Worm (Caenorhabditis elegans) whole organism, late embryonic: ENCODE data around the gene rab-21.

Source experiments
- C08G9.2 ChIP-seq: sonication (generic microtip); optimal IDR thresholded peaks from 2 replicates; lab custom pipeline; 2016; ENCODE audit warnings: mild to moderate bottlenecking, missing genetic modification characterization, moderate library complexity, missing compliant biosample characterization
- K09A11.1 ChIP-seq: sonication (generic microtip); optimal IDR thresholded peaks from 2 replicates; lab custom pipeline; 2017; ENCODE audit warnings: antibody characterized with exemption, mild to moderate bottlenecking, missing genetic modification characterization, missing compliant biosample characterization; ENCODE audit not compliant: insufficient read depth
- Y22D7AL.16 ChIP-seq: sonication (generic microtip); optimal IDR thresholded peaks from 2 replicates; lab custom pipeline; 2016; ENCODE audit warnings: missing genetic modification characterization, missing compliant biosample characterization
- ahr-1 ChIP-seq: sonication (generic microtip); optimal IDR thresholded peaks from 2 replicates; lab custom pipeline; 2016; ENCODE audit warnings: missing genetic modification characterization, missing compliant biosample characterization
- ceh-19 ChIP-seq: fragments of 200-800 bp; sonication (Bioruptor generic); optimal IDR thresholded peaks from 2 replicates; lab custom pipeline; 2018; ENCODE audit warnings: mild to moderate bottlenecking, missing genetic modification characterization, missing compliant biosample characterization
- ceh-22 ChIP-seq: sonication (generic microtip); optimal IDR thresholded peaks from 2 replicates; lab custom pipeline; 2017; ENCODE audit warnings: missing biosample characterization, missing genetic modification characterization
- ceh-31 ChIP-seq: sonication (generic microtip); optimal IDR thresholded peaks from 2 replicates; lab custom pipeline; 2016; ENCODE audit warnings: missing genetic modification characterization, missing compliant biosample characterization
- ceh-34 ChIP-seq: sonication (generic microtip); optimal IDR thresholded peaks from 2 replicates; lab custom pipeline; 2016; ENCODE audit warnings: mild to moderate bottlenecking, missing genetic modification characterization, missing compliant biosample characterization
- ceh-9 ChIP-seq: sonication (generic microtip); optimal IDR thresholded peaks from 2 replicates; lab custom pipeline; 2016; ENCODE audit warnings: mild to moderate bottlenecking, missing genetic modification characterization, inconsistent platforms, missing compliant biosample characterization
- dmd-4 ChIP-seq: sonication (generic microtip); optimal IDR thresholded peaks from 2 replicates; lab custom pipeline; 2016; ENCODE audit warnings: borderline replicate concordance, missing genetic modification characterization, missing compliant biosample characterization
- dve-1 ChIP-seq: sonication (generic microtip); optimal IDR thresholded peaks from 2 replicates; lab custom pipeline; 2017; ENCODE audit warnings: antibody characterized with exemption, mild to moderate bottlenecking, missing genetic modification characterization, missing compliant biosample characterization
- elt-2 ChIP-seq: sonication (generic microtip); optimal IDR thresholded peaks from 2 replicates; lab custom pipeline; 2016; ENCODE audit warnings: missing genetic modification reagents, missing genetic modification characterization, missing compliant biosample characterization
- elt-4 ChIP-seq: sonication (generic microtip); optimal IDR thresholded peaks from 2 replicates; lab custom pipeline; 2016; ENCODE audit warnings: missing genetic modification characterization, missing compliant biosample characterization
- ets-4 ChIP-seq: sonication (generic microtip); optimal IDR thresholded peaks from 2 replicates; lab custom pipeline; 2016; ENCODE audit warnings: missing genetic modification characterization, missing compliant biosample characterization
- gmeb-2 ChIP-seq: sonication (generic microtip); optimal IDR thresholded peaks from 2 replicates; lab custom pipeline; 2016; ENCODE audit warnings: missing genetic modification characterization, inconsistent platforms, missing compliant biosample characterization
- hlh-13 ChIP-seq: fragments of 200-800 bp; sonication (Bioruptor generic); optimal IDR thresholded peaks from 2 replicates; lab custom pipeline; 2018; ENCODE audit warnings: mild to moderate bottlenecking, missing genetic modification characterization, missing compliant biosample characterization
- hlh-15 ChIP-seq: sonication (generic microtip); optimal IDR thresholded peaks from 2 replicates; lab custom pipeline; 2016; ENCODE audit warnings: missing genetic modification characterization, missing compliant biosample characterization
- hlh-6 ChIP-seq: sonication (generic microtip); optimal IDR thresholded peaks from 2 replicates; lab custom pipeline; 2016; ENCODE audit warnings: missing genotype, missing genetic modification characterization, missing compliant biosample characterization
- hlh-8 ChIP-seq: sonication (generic microtip); optimal IDR thresholded peaks from 2 replicates; lab custom pipeline; 2016; ENCODE audit warnings: missing genotype, missing genetic modification characterization, missing compliant biosample characterization
- madf-2 ChIP-seq: sonication (generic microtip); optimal IDR thresholded peaks from 2 replicates; lab custom pipeline; 2017; ENCODE audit warnings: missing genetic modification characterization, missing compliant biosample characterization
- mec-3 ChIP-seq: sonication (generic microtip); optimal IDR thresholded peaks from 2 replicates; lab custom pipeline; 2016; ENCODE audit warnings: borderline replicate concordance, missing genetic modification characterization, missing compliant biosample characterization
- nfya-1 ChIP-seq: sonication (generic microtip); optimal IDR thresholded peaks from 2 replicates; lab custom pipeline; 2017; ENCODE audit warnings: missing genetic modification characterization, mild to moderate bottlenecking, missing compliant biosample characterization, antibody characterized with exemption, moderate library complexity
- nhr-11 ChIP-seq: fragments of 150-350 bp; optimal IDR thresholded peaks from 2 replicates; lab custom pipeline; 2014; ENCODE audit warnings: missing biosample characterization, missing genetic modification characterization
- nhr-232 ChIP-seq: sonication (generic microtip); optimal IDR thresholded peaks from 2 replicates; lab custom pipeline; 2016; ENCODE audit warnings: missing genetic modification characterization, missing compliant biosample characterization
- odd-2 ChIP-seq: sonication (generic microtip); optimal IDR thresholded peaks from 2 replicates; lab custom pipeline; 2017; ENCODE audit warnings: antibody characterized with exemption, mild to moderate bottlenecking, missing genetic modification characterization, missing compliant biosample characterization
- pag-3 ChIP-seq: sonication (generic microtip); optimal IDR thresholded peaks from 2 replicates; lab custom pipeline; 2016; ENCODE audit warnings: missing compliant biosample characterization, missing genetic modification characterization, borderline replicate concordance
- pax-1 ChIP-seq: fragments of 150-350 bp; optimal IDR thresholded peaks from 2 replicates; lab custom pipeline; 2014; ENCODE audit warnings: missing biosample characterization, missing genetic modification characterization
- pha-2 ChIP-seq: sonication (generic microtip); optimal IDR thresholded peaks from 2 replicates; lab custom pipeline; 2017; ENCODE audit warnings: mild to moderate bottlenecking, missing genetic modification characterization, missing compliant biosample characterization
- pha-4 ChIP-seq: fragments of 150-350 bp; optimal IDR thresholded peaks from 2 replicates; lab custom pipeline; 2018; ENCODE audit warnings: missing biosample characterization, missing genetic modification reagents, missing genetic modification characterization
- pqm-1 ChIP-seq: sonication (generic microtip); optimal IDR thresholded peaks from 2 replicates; lab custom pipeline; 2016; ENCODE audit warnings: missing genetic modification characterization, missing compliant biosample characterization
- ref-2 ChIP-seq: sonication (generic microtip); optimal IDR thresholded peaks from 2 replicates; lab custom pipeline; 2016; ENCODE audit warnings: missing genetic modification characterization, missing compliant biosample characterization
- sox-2 ChIP-seq: fragments of 200-800 bp; sonication (Bioruptor generic); IDR thresholded peaks from 2 replicates; pipeline ENCODE4 v1.3.6; 2022; ENCODE audit warnings: missing genetic modification reagents, missing genetic modification characterization, missing compliant biosample characterization
- syd-9 ChIP-seq: sonication (generic microtip); optimal IDR thresholded peaks from 2 replicates; lab custom pipeline; 2016; ENCODE audit warnings: mild to moderate bottlenecking, missing genetic modification characterization, moderate library complexity, missing compliant biosample characterization
- tbx-2 ChIP-seq: sonication (generic microtip); optimal IDR thresholded peaks from 2 replicates; lab custom pipeline; 2016; ENCODE audit warnings: missing genetic modification characterization, missing compliant biosample characterization
- ttx-3 ChIP-seq: sonication (generic microtip); optimal IDR thresholded peaks from 2 replicates; lab custom pipeline; 2016; ENCODE audit warnings: missing genetic modification reagents, missing genetic modification characterization, missing compliant biosample characterization
- unc-3 ChIP-seq, 2 experiments: fragments of 200-800 bp in 1 of 2; sonication (Bioruptor generic) in 1 of 2; sonication (generic microtip) in 1 of 2; conservative IDR thresholded peaks in 1 of 2; optimal IDR thresholded peaks in 1 of 2; 2 replicates each; pipeline versions ENCODE4 v1.3.6 to Lab custom; 2016 to 2022; ENCODE audit warnings: missing compliant biosample characterization in 2 of 2, missing genetic modification characterization in 2 of 2, missing genetic modification reagents in 1 of 2
- unc-42 ChIP-seq: sonication (generic microtip); optimal IDR thresholded peaks from 2 replicates; lab custom pipeline; 2016; ENCODE audit warnings: missing genotype, missing genetic modification characterization, missing compliant biosample characterization
- unc-55 ChIP-seq: sonication (generic microtip); optimal IDR thresholded peaks from 2 replicates; lab custom pipeline; 2017; ENCODE audit warnings: missing biosample characterization, missing genetic modification reagents, missing genetic modification characterization
- unc-86 ChIP-seq: sonication (generic microtip); optimal IDR thresholded peaks from 2 replicates; lab custom pipeline; 2016; ENCODE audit warnings: missing genetic modification characterization, missing compliant biosample characterization
- zip-5 ChIP-seq: sonication (generic microtip); optimal IDR thresholded peaks from 2 replicates; lab custom pipeline; 2016; ENCODE audit warnings: missing genetic modification characterization, missing compliant biosample characterization
- ztf-16 ChIP-seq: sonication (generic microtip); optimal IDR thresholded peaks from 2 replicates; lab custom pipeline; 2017; ENCODE audit warnings: missing genetic modification characterization, missing compliant biosample characterization

Gene rab-21

ce11 chrII:8747939-8748352 is 33.1 kb upstream of the rab-21 start (continued):
- TF ChIP-seq nfya-1 (tag; lab: Kevin White, UChicago) (peak; percentile 59), hlh-8 (no peak), pha-2 (tag; lab: Kevin White, UChicago) (peak; percentile 43), pag-3 (tag; lab: Kevin White, UChicago) (no peak), C08G9.2 (tag; lab: Kevin White, UChicago) (no peak), dmd-4 (tag; lab: Kevin White, UChicago) (no peak), unc-3 (GFP tag; conservative IDR thresholded peaks at IDR 0.05; lab: Robert Waterston, UW) (no peak), unc-3 (tag; optimal IDR thresholded peaks at IDR 0.05; lab: Kevin White, UChicago) (no peak), nhr-232 (tag; lab: Kevin White, UChicago) (no peak), pax-1 (tag; lab: Kevin White, UChicago) (peak; percentile 24), hlh-13 (GFP tag; lab: Kevin White, UChicago) (no peak), ceh-9 (tag; lab: Kevin White, UChicago) (no peak), pqm-1 (tag; lab: Kevin White, UChicago) (no peak), elt-2 (tag; lab: Kevin White, UChicago) (peak; percentile 33), ceh-19 (GFP tag; lab: Kevin White, UChicago) (no peak), odd-2 (tag; lab: Kevin White, UChicago) (no peak), ztf-16 (no peak), dve-1 (no peak), Y22D7AL.16 (tag; lab: Kevin White, UChicago) (no peak), ceh-31 (tag; lab: Kevin White, UChicago) (no peak), unc-86 (tag; lab: Kevin White, UChicago) (no peak), ttx-3 (tag; lab: Kevin White, UChicago) (no peak), gmeb-2 (tag; lab: Kevin White, UChicago) (no peak), ets-4 (tag; lab: Kevin White, UChicago) (no peak)
- TF ChIP-seq, all 69 proteins: peak for 13

- TF ChIP-seq nhr-11 (tag; lab: Kevin White, UChicago) (no peak), unc-86 (tag; lab: Kevin White, UChicago) (no peak), unc-42 (no peak), tbx-2 (peak; percentile 19), unc-55 (GFP tag; lab: Kevin White, UChicago) (peak; percentile 77), zip-5 (tag; lab: Kevin White, UChicago) (no peak), sox-2 (GFP tag; lab: Robert Waterston, UW) (no peak), K09A11.1 (no peak), ref-2 (peak; percentile 38), pha-4 (tag; lab: Kevin White, UChicago) (no peak), hlh-13 (GFP tag; lab: Kevin White, UChicago) (no peak), unc-3 (GFP tag; conservative IDR thresholded peaks at IDR 0.05; lab: Robert Waterston, UW) (no peak), unc-3 (tag; optimal IDR thresholded peaks at IDR 0.05; lab: Kevin White, UChicago) (no peak), syd-9 (no peak), madf-2 (tag; lab: Kevin White, UChicago) (peak; percentile 20)
These were observed 32.6 kb upstream of the rab-21 start for ce11 chrII:8747246-8747938.

- TF ChIP-seq ceh-19 (GFP tag; lab: Kevin White, UChicago) (no peak), ceh-22 (tag; lab: Kevin White, UChicago) (no peak), zip-5 (tag; lab: Kevin White, UChicago) (no peak), madf-2 (tag; lab: Kevin White, UChicago) (no peak), elt-4 (tag; lab: Kevin White, UChicago) (no peak), K09A11.1 (no peak), hlh-15 (tag; lab: Kevin White, UChicago) (no peak), pha-4 (tag; lab: Kevin White, UChicago) (no peak), ceh-34 (tag; lab: Kevin White, UChicago) (no peak), ceh-31 (tag; lab: Kevin White, UChicago) (no peak), gmeb-2 (tag; lab: Kevin White, UChicago) (no peak), mec-3 (tag; lab: Kevin White, UChicago) (no peak), ahr-1 (no peak), hlh-6 (tag; lab: Kevin White, UChicago) (no peak)
- TF ChIP-seq, all 69 proteins: peak for 0
These were observed 31.5 kb upstream of the rab-21 start for ce11 chrII:8746298-8746775.
